Fruit fly (Drosophila melanogaster): ENCODE measurements around the gene Rab7.

The Rab7 gene

DNA sequence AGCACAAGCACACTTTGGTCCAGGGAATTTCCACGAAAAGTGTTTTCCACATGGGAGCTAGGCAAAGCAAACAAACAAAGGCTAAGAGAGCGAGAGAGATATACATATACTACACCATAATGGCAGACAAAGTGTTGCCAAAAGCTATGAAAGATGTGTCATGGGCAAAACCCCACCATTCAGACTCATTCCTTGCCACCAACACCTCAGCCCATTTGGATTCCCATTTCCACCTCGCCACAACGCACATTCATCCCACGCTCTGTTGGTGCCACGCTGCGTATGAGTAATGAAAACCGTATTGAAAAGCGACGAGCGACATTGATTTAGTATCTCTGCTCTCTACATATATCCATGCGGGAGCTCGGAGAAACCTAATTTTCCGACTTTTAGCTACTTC lies 16.1 kb downstream of the Rab7 start:
- no peak for TF ChIP-seq Dll (optimal IDR thresholded peaks at IDR 0.05)

DNA sequence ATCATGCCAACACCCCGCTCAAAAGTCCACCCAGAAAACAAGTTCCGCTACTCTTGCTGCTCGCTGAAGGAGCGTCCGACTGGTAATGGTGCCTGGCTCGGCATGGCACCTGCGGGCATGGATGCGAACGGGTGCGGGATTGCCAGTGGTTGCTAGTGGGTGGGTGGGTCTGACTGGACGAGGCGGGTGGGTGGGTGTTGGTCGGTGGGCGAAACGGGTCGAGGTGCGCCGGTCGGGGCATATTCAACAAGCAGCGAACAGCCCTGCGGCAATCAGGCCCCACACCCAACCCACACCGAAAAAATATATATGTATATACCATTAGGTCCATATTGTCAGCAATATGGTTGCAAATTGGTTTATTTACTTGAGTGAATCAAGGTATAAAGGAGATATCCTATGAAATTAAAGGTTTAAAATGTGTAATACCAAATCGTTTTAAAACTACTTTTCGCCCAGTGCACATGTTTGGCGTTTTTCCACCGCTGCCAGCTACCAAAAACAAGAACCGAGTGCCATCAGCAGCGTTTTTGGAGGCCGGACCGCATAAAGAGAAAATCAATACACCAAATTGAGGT lies 17.9 kb downstream of the Rab7 start:
- TF ChIP-seq usp (GFP tag; optimal IDR thresholded peaks at IDR 0.05) (no peak), psq (optimal IDR thresholded peaks at IDR 0.05) (no peak), EcR (GFP tag; optimal IDR thresholded peaks at IDR 0.05) (no peak), pan (optimal IDR thresholded peaks at IDR 0.05) (no peak), Dll (optimal IDR thresholded peaks at IDR 0.05) (no peak), CG8478 (optimal IDR thresholded peaks at IDR 0.05) (no peak)

DNA sequence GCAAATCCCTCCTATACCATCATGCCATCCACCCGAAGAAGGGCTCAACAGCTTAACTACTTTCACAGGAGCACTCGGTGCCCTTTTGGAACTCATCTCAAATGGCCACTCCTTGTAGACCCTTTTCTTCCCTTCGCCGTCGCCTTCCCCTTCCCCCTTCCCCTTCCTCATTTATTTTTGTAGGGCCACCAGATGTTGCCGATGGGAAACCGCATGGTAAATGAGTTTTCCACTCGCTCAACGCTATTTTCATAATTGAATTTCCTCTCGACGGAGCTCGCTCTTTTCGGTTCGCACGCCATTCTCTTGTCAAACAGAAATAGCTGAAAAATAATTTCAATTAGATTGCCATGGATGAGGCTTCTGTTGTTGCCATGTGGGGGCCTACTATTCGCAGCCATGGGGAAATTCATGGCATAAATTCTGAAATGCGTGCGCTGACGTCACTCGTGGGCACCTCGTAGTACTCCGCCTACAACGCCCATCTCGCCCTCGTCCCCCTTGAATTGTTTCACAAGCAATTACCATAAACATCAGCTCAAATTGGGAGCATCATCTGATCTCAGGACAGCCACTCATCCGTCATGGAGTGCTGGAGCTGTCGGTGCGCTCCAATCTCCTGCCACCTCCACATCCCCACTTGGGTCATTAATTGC lies 19.4 kb downstream of the Rab7 start:
- TF ChIP-seq pan (optimal IDR thresholded peaks at IDR 0.05): no peak
- no peak for TF ChIP-seq CG8478 (optimal IDR thresholded peaks at IDR 0.05)
- TF ChIP-seq EcR (GFP tag; optimal IDR thresholded peaks at IDR 0.05): no peak
- TF ChIP-seq usp (GFP tag; optimal IDR thresholded peaks at IDR 0.05): no peak
- no peak for TF ChIP-seq psq (optimal IDR thresholded peaks at IDR 0.05)
- TF ChIP-seq Dll (optimal IDR thresholded peaks at IDR 0.05): no peak

DNA sequence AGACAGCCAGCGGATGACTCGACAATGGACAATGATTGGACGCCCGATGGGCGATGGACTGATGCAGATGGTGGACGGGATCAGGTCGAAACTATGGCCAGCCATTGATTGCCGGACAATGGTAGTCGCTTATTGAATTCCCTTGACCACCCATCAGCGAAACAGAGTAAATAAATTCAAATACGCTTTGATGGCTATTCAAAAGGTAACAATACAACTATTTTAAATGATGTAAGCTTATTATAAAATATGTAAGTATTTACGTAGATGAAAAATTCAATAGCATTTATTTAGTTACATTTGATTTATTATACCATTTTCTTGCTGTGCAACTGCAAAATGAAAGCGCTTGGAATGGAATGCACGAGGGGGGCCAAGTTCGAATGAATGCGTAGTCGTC lies 21.8 kb downstream of the Rab7 start:
- TF ChIP-seq psq (optimal IDR thresholded peaks at IDR 0.05) (no peak), EcR (GFP tag; optimal IDR thresholded peaks at IDR 0.05) (no peak), pan (optimal IDR thresholded peaks at IDR 0.05) (no peak), CG8478 (optimal IDR thresholded peaks at IDR 0.05) (no peak), Dll (optimal IDR thresholded peaks at IDR 0.05) (no peak), usp (GFP tag; optimal IDR thresholded peaks at IDR 0.05) (no peak)

DNA sequence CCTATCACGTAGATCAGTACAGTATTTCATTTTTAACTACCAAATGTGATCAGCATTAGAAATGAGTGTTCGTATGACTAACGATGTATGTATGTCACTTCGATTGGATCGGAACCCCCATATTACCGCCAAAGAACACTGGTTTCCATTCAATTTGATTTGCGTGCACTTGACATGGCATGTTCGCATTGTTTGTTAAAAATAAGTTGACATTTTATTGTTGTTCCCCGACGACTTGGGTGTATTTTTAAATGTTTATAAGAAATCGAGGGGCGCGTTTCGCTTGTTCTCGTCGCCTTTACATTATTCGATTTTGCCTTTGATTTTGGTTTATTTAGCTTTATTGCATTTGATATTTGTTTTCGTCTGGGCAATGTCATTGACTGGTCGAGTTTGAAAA lies 22.6 kb downstream of the Rab7 start:
- TF ChIP-seq Dll (optimal IDR thresholded peaks at IDR 0.05) (no peak), pan (optimal IDR thresholded peaks at IDR 0.05) (no peak)

DNA sequence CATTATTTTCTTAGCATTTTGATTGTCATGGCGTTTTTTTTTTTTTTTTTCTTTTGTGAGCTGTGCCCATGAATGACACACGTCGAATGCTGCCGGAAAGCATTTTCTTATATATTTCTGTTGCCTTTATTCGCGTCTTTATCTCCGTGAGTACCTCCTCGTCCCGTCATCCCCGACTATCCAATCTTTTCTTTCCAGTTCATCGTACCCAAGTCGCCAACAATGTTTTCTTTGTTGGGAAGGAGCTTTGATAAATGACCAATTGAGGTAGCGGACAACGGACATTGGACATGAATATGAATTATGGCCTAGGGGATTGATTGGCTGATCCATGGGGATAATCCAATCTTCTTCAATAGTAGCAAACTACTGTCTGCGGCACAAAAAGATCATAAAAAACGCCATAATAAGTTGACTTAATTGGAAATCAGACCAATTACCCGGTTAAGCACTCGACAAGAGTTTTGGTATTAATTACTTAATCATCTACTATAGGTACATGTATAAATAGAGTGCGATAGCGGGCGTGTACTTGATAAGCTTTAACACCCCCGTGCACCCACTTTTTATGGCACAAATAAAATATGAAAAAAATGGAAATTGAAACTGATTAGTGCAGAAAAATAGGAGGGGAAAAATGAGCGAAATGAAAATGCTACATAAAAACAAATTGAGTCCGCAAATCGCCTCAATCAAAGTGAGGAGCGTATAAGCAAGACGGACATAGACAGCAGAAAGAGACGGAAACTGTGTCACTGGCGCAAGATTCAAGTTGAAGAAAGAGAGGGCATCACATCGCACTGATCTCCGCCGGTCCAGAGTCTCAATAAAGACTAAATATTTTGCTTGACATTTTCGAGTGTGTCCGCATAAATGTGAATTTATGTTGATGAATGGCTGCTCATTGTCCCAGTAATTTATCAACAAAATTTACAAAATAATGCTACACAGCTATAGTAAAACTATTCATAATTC lies 23.4 kb downstream of the Rab7 start:
- TF ChIP-seq pan (optimal IDR thresholded peaks at IDR 0.05) (no peak), EcR (GFP tag; optimal IDR thresholded peaks at IDR 0.05) (peak in 1 of 2 experiments; percentile 55)

DNA sequence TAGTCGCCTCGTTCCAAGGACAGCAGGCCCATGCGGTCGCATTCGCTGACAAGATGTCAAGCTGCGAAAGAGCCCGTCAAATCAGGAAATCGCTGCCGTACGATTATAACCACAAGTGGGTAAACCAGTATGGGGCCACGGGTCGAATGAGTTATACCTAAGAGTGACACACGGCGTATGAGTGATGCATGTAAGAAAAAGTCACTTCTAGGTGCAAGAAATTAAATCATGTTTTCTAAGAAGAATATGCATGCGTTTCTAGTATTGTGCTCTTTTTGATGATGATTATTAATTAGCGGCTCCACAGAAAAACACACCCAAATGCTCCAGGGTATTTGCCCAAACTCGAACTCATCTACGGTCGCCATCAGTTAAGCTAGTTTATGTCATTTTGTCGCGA lies 24.8 kb downstream of the Rab7 start:
- TF ChIP-seq pan (optimal IDR thresholded peaks at IDR 0.05) (no peak), CG8478 (optimal IDR thresholded peaks at IDR 0.05) (no peak), usp (GFP tag; optimal IDR thresholded peaks at IDR 0.05) (no peak), psq (optimal IDR thresholded peaks at IDR 0.05) (no peak), Dll (optimal IDR thresholded peaks at IDR 0.05) (no peak), EcR (GFP tag; optimal IDR thresholded peaks at IDR 0.05) (no peak)

DNA sequence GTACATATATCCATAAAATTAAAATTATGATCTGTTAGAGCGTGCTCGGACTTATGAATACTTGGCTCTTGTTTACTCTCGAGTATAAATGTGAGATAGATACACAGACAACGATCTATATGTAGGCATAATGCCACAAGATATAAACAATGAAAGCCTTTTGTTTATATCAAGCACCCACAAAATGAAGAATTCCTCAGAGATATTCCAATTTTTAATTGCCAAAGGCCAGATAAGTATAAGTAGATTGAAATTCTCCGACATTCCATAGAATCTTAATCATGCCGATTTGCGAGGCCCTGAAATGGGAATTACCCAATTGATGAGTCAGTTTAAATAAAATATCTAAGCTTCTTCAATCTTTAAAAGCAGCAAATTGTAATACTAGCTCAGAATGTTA lies 29.1 kb downstream of the Rab7 start:
- no peak for TF ChIP-seq CG8478 (optimal IDR thresholded peaks at IDR 0.05)
- no peak for TF ChIP-seq pan (optimal IDR thresholded peaks at IDR 0.05)
- TF ChIP-seq psq (optimal IDR thresholded peaks at IDR 0.05): no peak
- TF ChIP-seq Dll (optimal IDR thresholded peaks at IDR 0.05): no peak
- TF ChIP-seq usp (GFP tag; optimal IDR thresholded peaks at IDR 0.05): no peak
- no peak for TF ChIP-seq EcR (GFP tag; optimal IDR thresholded peaks at IDR 0.05)

DNA sequence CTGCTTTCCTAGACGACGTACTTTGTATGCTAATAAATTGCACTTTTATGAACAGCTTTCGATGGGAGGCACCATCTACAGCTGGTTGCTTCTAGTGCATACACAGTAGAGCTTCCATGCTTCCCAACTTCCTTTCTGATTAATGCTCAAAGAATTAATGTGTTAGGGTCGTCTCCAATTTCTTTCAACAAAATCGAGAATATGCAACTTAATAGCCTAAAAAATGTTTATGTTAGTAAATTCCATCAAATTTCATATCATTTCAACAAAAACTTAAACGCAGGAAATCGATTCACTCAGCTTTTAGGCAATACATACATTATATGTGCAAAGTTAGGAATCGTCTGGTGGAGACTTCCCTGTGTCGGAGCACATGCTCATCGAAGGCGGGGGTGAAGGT lies 31.3 kb downstream of the Rab7 start:
- TF ChIP-seq psq (optimal IDR thresholded peaks at IDR 0.05): no peak

DNA sequence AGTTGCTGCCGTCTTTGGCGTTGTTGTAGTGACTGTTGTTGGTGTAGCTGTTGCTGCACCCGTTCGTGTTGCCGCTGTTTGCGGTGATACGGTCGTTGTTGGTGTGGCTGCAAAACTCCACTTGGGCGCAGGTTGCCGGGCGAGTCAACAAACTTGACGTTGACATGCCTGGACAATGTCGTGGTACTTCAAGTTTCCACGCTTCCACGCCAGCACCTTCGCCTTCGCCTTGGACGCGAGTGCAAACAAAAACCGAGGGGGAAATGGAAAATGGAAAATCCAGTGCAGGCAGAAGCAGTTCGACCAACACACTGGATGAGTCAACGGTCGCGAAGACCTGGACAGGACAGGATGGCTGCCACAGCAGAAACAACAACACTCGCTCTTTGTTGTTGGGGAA lies 31.9 kb downstream of the Rab7 start:
- no peak for TF ChIP-seq usp (GFP tag; optimal IDR thresholded peaks at IDR 0.05)
- TF ChIP-seq EcR (GFP tag; optimal IDR thresholded peaks at IDR 0.05): peak in 1 of 2 experiments; percentile 72
- no peak for TF ChIP-seq psq (optimal IDR thresholded peaks at IDR 0.05)

DNA sequence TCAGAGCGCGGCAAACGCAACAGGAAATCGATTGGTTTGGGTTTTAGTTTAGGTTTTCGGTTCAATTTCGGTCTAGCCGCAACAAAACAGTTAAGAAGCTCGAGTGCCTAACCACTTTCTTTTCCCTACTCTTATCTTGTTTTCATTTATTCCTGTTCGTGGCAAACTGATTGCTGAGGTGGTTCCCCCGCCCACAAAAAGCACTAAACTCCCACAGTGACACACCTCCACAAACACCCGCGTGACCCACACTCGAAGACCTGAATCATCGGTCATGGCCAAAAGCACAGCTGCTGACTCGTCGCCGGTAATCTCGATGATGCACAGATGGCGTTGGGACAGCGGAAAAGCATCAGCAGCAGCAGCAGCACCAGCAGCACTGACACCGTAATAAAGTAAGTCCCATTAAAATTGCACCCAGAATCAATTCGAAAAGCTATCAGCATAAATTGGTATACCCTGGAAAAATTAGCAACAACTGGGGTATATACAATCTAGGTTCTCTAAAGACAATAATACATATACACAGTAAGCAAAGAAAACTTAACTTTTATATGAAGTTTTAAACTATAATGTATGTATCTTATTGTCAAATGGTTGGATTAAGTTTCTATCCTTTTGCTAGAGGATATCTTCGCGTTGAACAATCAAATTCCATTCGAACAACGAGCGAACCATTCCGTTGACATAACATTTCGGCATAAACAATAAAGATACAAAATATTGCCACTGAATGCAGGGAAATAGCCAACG lies 33.1 kb downstream of the Rab7 start:
- TF ChIP-seq pan (optimal IDR thresholded peaks at IDR 0.05) (no peak), CG8478 (optimal IDR thresholded peaks at IDR 0.05) (no peak), EcR (GFP tag; optimal IDR thresholded peaks at IDR 0.05) (no peak), psq (optimal IDR thresholded peaks at IDR 0.05) (no peak)

DNA sequence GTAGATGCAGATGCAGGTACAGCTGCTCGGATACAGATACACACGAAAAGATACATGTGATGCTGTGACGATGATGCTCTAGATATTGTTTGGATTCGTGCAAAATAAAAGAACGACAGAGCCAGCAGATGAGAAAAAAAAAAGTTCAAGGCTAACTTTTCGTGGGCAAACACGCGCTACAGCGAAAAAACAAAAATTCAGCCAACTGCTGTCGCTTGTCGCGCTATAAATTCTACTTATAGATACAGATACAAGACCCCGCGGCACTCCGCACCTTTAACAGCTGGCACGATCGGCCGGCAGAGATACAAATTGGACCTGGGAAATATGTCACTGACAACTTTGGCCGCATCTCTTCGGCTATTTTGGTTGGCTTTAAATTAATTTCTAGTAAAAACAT lies 33.7 kb downstream of the Rab7 start:
- no peak for TF ChIP-seq EcR (GFP tag; optimal IDR thresholded peaks at IDR 0.05)
- no peak for TF ChIP-seq CG8478 (optimal IDR thresholded peaks at IDR 0.05)
- no peak for TF ChIP-seq usp (GFP tag; optimal IDR thresholded peaks at IDR 0.05)
- no peak for TF ChIP-seq pan (optimal IDR thresholded peaks at IDR 0.05)
- TF ChIP-seq Dll (optimal IDR thresholded peaks at IDR 0.05): no peak
- TF ChIP-seq psq (optimal IDR thresholded peaks at IDR 0.05): no peak
